Worm (Caenorhabditis elegans): ENCODE measurements around the gene C03H5.5.

- TF ChIP-seq mep-1 (tag; optimal IDR thresholded peaks at IDR 0.05) (no peak), blmp-1 (tag; optimal IDR thresholded peaks at IDR 0.05) (no peak), flh-1 (GFP tag; optimal IDR thresholded peaks at IDR 0.05) (no peak), ham-2 (GFP tag; optimal IDR thresholded peaks at IDR 0.05) (no peak), unc-62 (GFP tag; optimal IDR thresholded peaks at IDR 0.05) (no peak), elt-3 (tag; optimal IDR thresholded peaks at IDR 0.05) (no peak), nhr-28 (tag; optimal IDR thresholded peaks at IDR 0.05) (no peak), ztf-11 (tag; optimal IDR thresholded peaks at IDR 0.05) (no peak), nhr-12 (tag; optimal IDR thresholded peaks at IDR 0.05) (no peak), tbx-8 (GFP tag; optimal IDR thresholded peaks at IDR 0.05) (no peak), ceh-43 (GFP tag; optimal IDR thresholded peaks at IDR 0.05) (no peak), lin-13 (tag; optimal IDR thresholded peaks at IDR 0.05) (no peak), lsy-2 (tag; optimal IDR thresholded peaks at IDR 0.05) (no peak), pha-4 (tag; optimal IDR thresholded peaks at IDR 0.05) (no peak)
Measured at ce11 chrII:374950-375349, 10.2 kb downstream of the C03H5.5 start, which contains the start of gene C03H5.4.
